Fruit fly (Drosophila melanogaster): ENCODE data around the gene app.

The app gene

DNA sequence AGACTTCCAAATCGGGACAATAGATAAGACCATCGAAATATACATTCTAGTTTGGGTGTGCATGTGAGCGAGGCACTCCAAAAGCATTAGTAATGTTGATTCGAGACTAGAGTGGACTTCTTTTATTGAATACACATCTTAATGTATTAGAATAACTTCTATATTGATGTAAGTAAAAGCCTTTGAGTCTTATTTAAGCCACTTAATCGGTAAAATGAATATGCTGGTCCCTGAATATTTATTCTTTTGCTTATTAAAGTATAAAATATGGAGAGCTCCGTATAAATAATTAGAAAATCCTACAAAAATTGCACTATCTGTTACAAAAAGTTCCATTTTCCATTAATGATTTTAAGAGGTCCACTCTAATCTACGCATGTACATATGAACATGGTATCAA, 3.2 kb upstream of the app start:
- TF ChIP-seq amos (GFP tag; IDR thresholded peaks at IDR 0.05; ENCODE audit: partially characterized antibody), result no peak
- TF ChIP-seq wdn (GFP tag; IDR thresholded peaks at IDR 0.05), result no peak
- TF ChIP-seq seq (GFP tag; IDR thresholded peaks at IDR 0.05), result peak; percentile 61
- peak; percentile 1 for TF ChIP-seq Fer2 (tag; optimal IDR thresholded peaks at IDR 0.05)
- TF ChIP-seq HmgZ (tag; optimal IDR thresholded peaks at IDR 0.05), result peak; percentile 15
- TF ChIP-seq CG13424 (tag; optimal IDR thresholded peaks at IDR 0.05), result peak; percentile 63
- TF ChIP-seq CG13775 (GFP tag; optimal IDR thresholded peaks at IDR 0.05), result peak; percentile 3
- TF ChIP-seq ato (GFP tag; IDR thresholded peaks at IDR 0.05; ENCODE audit: partially characterized antibody), result no peak
- no peak for TF ChIP-seq da (GFP tag; optimal IDR thresholded peaks at IDR 0.05)
- peak; percentile 1 for TF ChIP-seq CG12299 (tag; optimal IDR thresholded peaks at IDR 0.05)
- TF ChIP-seq CG6765 (GFP tag; optimal IDR thresholded peaks at IDR 0.05), result peak; percentile 10
- TF ChIP-seq Oli (tag; optimal IDR thresholded peaks at IDR 0.05), result peak; percentile 16
- peak; percentile 48 for TF ChIP-seq CoRest (tag; optimal IDR thresholded peaks at IDR 0.05)
- peak; percentile 22 for TF ChIP-seq Deaf1 (tag; optimal IDR thresholded peaks at IDR 0.05)
- TF ChIP-seq CG17568 (GFP tag; optimal IDR thresholded peaks at IDR 0.05), result peak; percentile 10
- TF ChIP-seq CG17361 (GFP tag; IDR thresholded peaks at IDR 0.05), result peak; percentile 43; the same call in 1 of the 3 replicates
- TF ChIP-seq CG32767 (GFP tag; IDR thresholded peaks at IDR 0.05), result 0 out of 2 replicates have a peak, but pooled peaks have one; percentile 35
- no peak for TF ChIP-seq ssp (GFP tag; IDR thresholded peaks at IDR 0.05)
- TF ChIP-seq pan (optimal IDR thresholded peaks at IDR 0.05), result no peak
- TF ChIP-seq pan (GFP tag; optimal IDR thresholded peaks at IDR 0.05 in 1 of 2, IDR thresholded peaks at IDR 0.05 in 1 of 2), result peak in 1 of 2 experiments; percentile 26
- peak; percentile 6; the same call in 1 of the 2 replicates for TF ChIP-seq al (GFP tag; IDR thresholded peaks at IDR 0.05)
- peak; percentile 55 for TF ChIP-seq CG7556 (GFP tag; optimal IDR thresholded peaks at IDR 0.05)
- TF ChIP-seq lab (GFP tag; optimal IDR thresholded peaks at IDR 0.05), result peak; percentile 79
- TF ChIP-seq CG10543 (GFP tag; optimal IDR thresholded peaks at IDR 0.05), result peak; percentile 45
- 0 out of 2 replicates have a peak, but pooled peaks have one; percentile 14 for TF ChIP-seq E2f1 (GFP tag; IDR thresholded peaks at IDR 0.05)
- TF ChIP-seq sob (GFP tag; IDR thresholded peaks at IDR 0.05), result peak; percentile 46; the same call in 1 of the 2 replicates
- peak; percentile 54 for TF ChIP-seq sug (tag; optimal IDR thresholded peaks at IDR 0.05)
- TF ChIP-seq Nf-YC (tag; optimal IDR thresholded peaks at IDR 0.05), result peak; percentile 37
- peak; percentile 13 for TF ChIP-seq Sox102F (GFP tag; optimal IDR thresholded peaks at IDR 0.05)
- TF ChIP-seq her (GFP tag; optimal IDR thresholded peaks at IDR 0.05), result no peak
- TF ChIP-seq fd96Cb (tag; optimal IDR thresholded peaks at IDR 0.05), result peak; percentile 22
- TF ChIP-seq CG34376 (GFP tag; optimal IDR thresholded peaks at IDR 0.05), result peak; percentile 31
- peak; percentile 11 for TF ChIP-seq CG12659 (GFP tag; optimal IDR thresholded peaks at IDR 0.05)
- 0 out of 2 replicates have a peak, but pooled peaks have one; percentile 25 for TF ChIP-seq CG6689 (GFP tag; IDR thresholded peaks at IDR 0.05)
- TF ChIP-seq CG31441 (GFP tag; IDR thresholded peaks at IDR 0.05), result 0 out of 2 replicates have a peak, but pooled peaks have one; percentile 25
- peak; percentile 7 for TF ChIP-seq Hsf (GFP tag; optimal IDR thresholded peaks at IDR 0.05)
- TF ChIP-seq shn (GFP tag; optimal IDR thresholded peaks at IDR 0.05), result no peak
- TF ChIP-seq row (GFP tag; IDR thresholded peaks at IDR 0.05), result peak; percentile 51; the same call in 2 of the 3 replicates
- peak; percentile 33 for TF ChIP-seq lbe (GFP tag; optimal IDR thresholded peaks at IDR 0.05)
- peak; percentile 63 for TF ChIP-seq grau (tag; optimal IDR thresholded peaks at IDR 0.05)
- peak; percentile 31 for TF ChIP-seq D19A (tag; optimal IDR thresholded peaks at IDR 0.05)
- TF ChIP-seq Dek (tag; optimal IDR thresholded peaks at IDR 0.05), result peak; percentile 26
- peak; percentile 40 for TF ChIP-seq exex (tag; optimal IDR thresholded peaks at IDR 0.05)
- peak; percentile 34; the same call in 1 of the 2 replicates for TF ChIP-seq Rfx (GFP tag; IDR thresholded peaks at IDR 0.05)
- TF ChIP-seq CG9817 (tag; optimal IDR thresholded peaks at IDR 0.05), result peak; percentile 26
- peak; percentile 15 for TF ChIP-seq CG6854 (GFP tag; optimal IDR thresholded peaks at IDR 0.05)
- peak; percentile 47 for TF ChIP-seq Fer3 (tag; optimal IDR thresholded peaks at IDR 0.05)
- TF ChIP-seq bbx (GFP tag; IDR thresholded peaks at IDR 0.05; ENCODE audit: partially characterized antibody), result no peak
- TF ChIP-seq CG17328 (GFP tag; IDR thresholded peaks at IDR 0.05), result no peak
- peak; percentile 45 for TF ChIP-seq CG2712 (tag; optimal IDR thresholded peaks at IDR 0.05)

All from whole organism, embryonic.